Worm (Caenorhabditis elegans) whole organism, early embryonic: ENCODE results near the gene dgk-4.

Experiments
- B0310.2 ChIP-seq: sonication (generic microtip); optimal IDR thresholded peaks from 2 replicates; lab custom pipeline; 2016; ENCODE audit warnings: mild to moderate bottlenecking, missing genetic modification characterization, missing compliant biosample characterization
- ama-1 ChIP-seq: fragments of 150-350 bp; optimal IDR thresholded peaks from 2 replicates; lab custom pipeline; 2014
- ceh-13 ChIP-seq: fragments of 200-800 bp; sonication (Bioruptor generic); optimal IDR thresholded peaks from 2 replicates; lab custom pipeline; 2018; ENCODE audit warnings: mild to moderate bottlenecking, missing genetic modification characterization, missing compliant biosample characterization
- ets-7 ChIP-seq: sonication (generic microtip); optimal IDR thresholded peaks from 2 replicates; lab custom pipeline; 2016; ENCODE audit warnings: missing genotype, missing genetic modification characterization, missing compliant biosample characterization
- flt-1 ChIP-seq: fragments of 200-800 bp; sonication (Bioruptor generic); IDR thresholded peaks from 2 replicates; pipeline ENCODE4 v1.3.6; 2022; ENCODE audit warnings: missing genetic modification characterization, missing compliant biosample characterization
- hmg-4 ChIP-seq: fragments of 200-800 bp; sonication (Bioruptor generic); optimal IDR thresholded peaks from 2 replicates; lab custom pipeline; 2018; ENCODE audit warnings: mild to moderate bottlenecking, missing genetic modification characterization, missing compliant biosample characterization
- hnd-1 ChIP-seq: sonication (generic microtip); optimal IDR thresholded peaks from 2 replicates; lab custom pipeline; 2016; ENCODE audit warnings: missing genetic modification characterization, missing compliant biosample characterization
- pes-1 ChIP-seq: fragments of 200-800 bp; sonication (Bioruptor generic); IDR thresholded peaks from 2 replicates; pipeline ENCODE4 v1.3.6; 2022; ENCODE audit warnings: missing genetic modification reagents, missing genetic modification characterization, missing compliant biosample characterization
- tbx-11 ChIP-seq: fragments of 200-800 bp; sonication (Bioruptor generic); IDR thresholded peaks from 2 replicates; pipeline ENCODE4 v1.3.6; 2022; ENCODE audit warnings: missing genetic modification characterization, missing compliant biosample characterization
- tbx-37 ChIP-seq: fragments of 200-800 bp; sonication (Bioruptor generic); conservative IDR thresholded peaks from 2 replicates; pipeline ENCODE4 v1.3.6; 2022; ENCODE audit warnings: missing genetic modification reagents, missing genetic modification characterization, missing compliant biosample characterization
- tra-4 ChIP-seq: sonication (generic microtip); optimal IDR thresholded peaks from 2 replicates; lab custom pipeline; 2017; ENCODE audit warnings: missing genetic modification characterization, missing compliant biosample characterization

DNA sequence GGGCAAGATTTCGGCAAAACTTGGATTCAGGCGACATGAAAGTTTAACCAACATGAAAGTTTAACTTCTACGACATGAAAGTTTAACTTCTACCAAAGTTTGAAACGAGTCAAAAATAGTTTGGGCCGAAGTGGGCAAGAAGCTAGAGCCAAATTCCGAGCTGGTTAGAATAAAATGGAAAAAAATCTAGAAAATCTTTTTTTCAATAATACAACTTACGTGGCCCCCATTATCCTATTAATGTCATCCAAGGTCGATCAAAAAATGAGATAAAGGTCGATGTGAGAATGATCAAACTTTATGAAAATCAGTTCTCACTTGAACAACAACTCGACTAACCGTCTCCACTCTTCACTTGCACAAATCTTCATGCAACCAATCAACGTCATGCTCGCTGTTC lies 46.2 kb downstream of the dgk-4 start, which contains the start of gene F08B4.8:
- TF ChIP-seq pes-1 (GFP tag; lab: Robert Waterston, UW) (no peak), tra-4 (tag; lab: Kevin White, UChicago) (no peak), ama-1 (no peak), ets-7 (tag; lab: Kevin White, UChicago) (no peak), tbx-11 (GFP tag; lab: Robert Waterston, UW) (no peak), flt-1 (GFP tag; lab: Robert Waterston, UW) (no peak), ceh-13 (GFP tag; lab: Kevin White, UChicago) (no peak), tbx-37 (GFP tag; lab: Robert Waterston, UW) (no peak), B0310.2 (tag; lab: Kevin White, UChicago) (no peak), hnd-1 (tag; lab: Kevin White, UChicago) (no peak), hmg-4 (GFP tag; lab: Kevin White, UChicago) (no peak)
